Worm (Caenorhabditis elegans) whole organism, L1 larva: ENCODE measurements around the gene Y55F3BR.10.

Experiments
- ama-1 ChIP-seq: fragments of 150-350 bp; optimal IDR thresholded peaks from 2 replicates; lab custom pipeline; 2014
- hlh-17 ChIP-seq: fragments of 200-800 bp; sonication (Bioruptor generic); optimal IDR thresholded peaks from 2 replicates; lab custom pipeline; 2018; ENCODE audit warnings: missing genetic modification characterization, mild to moderate bottlenecking, missing compliant biosample characterization, moderate library complexity, borderline replicate concordance
- nhr-76 ChIP-seq: sonication (generic microtip); optimal IDR thresholded peaks from 2 replicates; lab custom pipeline; 2017; ENCODE audit warnings: missing biosample characterization, missing genetic modification characterization
- snpc-4 ChIP-seq: fragments of 150-350 bp; optimal IDR thresholded peaks from 2 replicates; lab custom pipeline; 2014; ENCODE audit warnings: missing biosample characterization, missing genetic modification characterization

ce11 chrIV:824854-825253 is 7.4 kb upstream of the Y55F3BR.10 start, which contains the start of gene zipt-15:
- TF ChIP-seq snpc-4 (tag; lab: Kevin White, UChicago) (no peak), ama-1 (lab: Kevin White, UChicago) (no peak), hlh-17 (GFP tag; lab: Kevin White, UChicago) (no peak), nhr-76 (tag; lab: Kevin White, UChicago) (no peak)
